Worm (Caenorhabditis elegans) whole organism, young adult: ENCODE measurements around the gene sra-39.

Source experiments
- B0019.2 ChIP-seq: fragments of 200-800 bp; sonication (Bioruptor generic); conservative IDR thresholded peaks from 2 replicates; pipeline ENCODE4 v1.3.6; 2022; ENCODE audit warnings: missing genetic modification reagents, missing genetic modification characterization, missing compliant biosample characterization
- C17E4.6 ChIP-seq: fragments of 200-800 bp; sonication (Bioruptor generic); IDR thresholded peaks from 2 replicates; pipeline ENCODE4 v1.3.6; 2022; ENCODE audit warnings: missing genetic modification reagents, missing genetic modification characterization, missing compliant biosample characterization
- F10E7.11 ChIP-seq: sonication (generic microtip); optimal IDR thresholded peaks from 2 replicates; lab custom pipeline; 2017; ENCODE audit warnings: mild to moderate bottlenecking, missing genetic modification characterization, moderate library complexity, missing compliant biosample characterization
- F22D6.2 ChIP-seq: sonication (generic microtip); optimal IDR thresholded peaks from 2 replicates; lab custom pipeline; 2016; ENCODE audit warnings: mild to moderate bottlenecking, missing genetic modification characterization, missing compliant biosample characterization
- F37B4.10 ChIP-seq: fragments of 200-800 bp; sonication (Bioruptor generic); IDR thresholded peaks from 2 replicates; pipeline ENCODE4 v1.3.6; 2022; ENCODE audit warnings: missing genetic modification characterization, missing compliant biosample characterization
- F39B2.1 ChIP-seq: fragments of 200-800 bp; sonication (Bioruptor generic); IDR thresholded peaks from 2 replicates; pipeline ENCODE4 v1.3.6; 2022; ENCODE audit warnings: missing genetic modification reagents, missing genetic modification characterization, missing compliant biosample characterization
- F49E8.2 ChIP-seq: sonication (generic microtip); optimal IDR thresholded peaks from 3 replicates; lab custom pipeline; 2017; ENCODE audit warnings: missing genetic modification characterization, mild to moderate bottlenecking, missing compliant biosample characterization, antibody characterized with exemption, moderate library complexity; ENCODE audit not compliant: insufficient read depth
- F57A8.1 ChIP-seq: fragments of 200-800 bp; sonication (Bioruptor generic); optimal IDR thresholded peaks from 2 replicates; lab custom pipeline; 2018; ENCODE audit warnings: mild to moderate bottlenecking, missing genetic modification characterization, moderate library complexity, missing compliant biosample characterization
- T07F8.4 ChIP-seq: sonication (generic microtip); optimal IDR thresholded peaks from 2 replicates; lab custom pipeline; 2016; ENCODE audit warnings: mild to moderate bottlenecking, missing genetic modification characterization, moderate library complexity, missing compliant biosample characterization
- ama-1 ChIP-seq, 3 experiments: fragments of 150-350 bp in 1 of 3; sonication (generic microtip) in 2 of 3; optimal IDR thresholded peaks; 2 replicates each; lab custom pipeline; 2014 to 2018; ENCODE audit warnings: missing biosample characterization in 2 of 3, missing genetic modification characterization in 2 of 3, missing genetic modification reagents in 2 of 3
- aptf-3 ChIP-seq: fragments of 200-800 bp; sonication (Bioruptor generic); IDR thresholded peaks from 2 replicates; pipeline ENCODE4 v1.3.6; 2022; ENCODE audit warnings: missing genetic modification characterization, missing compliant biosample characterization
- atf-7 ChIP-seq: sonication (generic microtip); optimal IDR thresholded peaks from 2 replicates; lab custom pipeline; 2017; ENCODE audit warnings: mild to moderate bottlenecking, missing genetic modification characterization, missing compliant biosample characterization
- attf-3 ChIP-seq: fragments of 200-800 bp; sonication (Bioruptor generic); conservative IDR thresholded peaks from 2 replicates; pipeline ENCODE4 v1.3.6; 2022; ENCODE audit warnings: missing genetic modification reagents, missing genetic modification characterization, missing compliant biosample characterization
- cebp-2 ChIP-seq: fragments of 200-800 bp; sonication (Bioruptor generic); IDR thresholded peaks from 2 replicates; pipeline ENCODE4 v1.3.6; 2022; ENCODE audit warnings: missing genetic modification characterization, missing compliant biosample characterization
- ceh-58 ChIP-seq: fragments of 200-800 bp; sonication (Bioruptor generic); IDR thresholded peaks from 2 replicates; pipeline ENCODE4 v1.3.6; 2022; ENCODE audit warnings: missing genetic modification characterization, missing compliant biosample characterization
- ceh-91 ChIP-seq: fragments of 200-800 bp; sonication (Bioruptor generic); IDR thresholded peaks from 2 replicates; pipeline ENCODE4 v1.3.6; 2022; ENCODE audit warnings: missing genetic modification reagents, missing genetic modification characterization, missing compliant biosample characterization
- dpff-1 ChIP-seq: sonication (generic microtip); optimal IDR thresholded peaks from 2 replicates; lab custom pipeline; 2017; ENCODE audit warnings: mild to moderate bottlenecking, missing genetic modification characterization, missing compliant biosample characterization
- efl-1 ChIP-seq: fragments of 150-350 bp; optimal IDR thresholded peaks from 2 replicates; lab custom pipeline; 2014; ENCODE audit warnings: missing biosample characterization, missing genetic modification reagents, missing genetic modification characterization
- ets-4 ChIP-seq: fragments of 200-800 bp; sonication (Bioruptor generic); optimal IDR thresholded peaks from 2 replicates; lab custom pipeline; 2018; ENCODE audit warnings: mild to moderate bottlenecking, missing genetic modification characterization, missing compliant biosample characterization
- him-1 ChIP-seq: sonication (generic microtip); optimal IDR thresholded peaks from 2 replicates; lab custom pipeline; 2016; ENCODE audit warnings: missing genotype, missing genetic modification reagents, missing genetic modification characterization, missing compliant biosample characterization
- hmg-1.2 ChIP-seq: fragments of 200-800 bp; sonication (Bioruptor generic); IDR thresholded peaks from 2 replicates; pipeline ENCODE4 v1.3.6; 2022; ENCODE audit warnings: missing genetic modification reagents, missing genetic modification characterization, missing compliant biosample characterization
- hmg-20 ChIP-seq: fragments of 200-800 bp; sonication (Bioruptor generic); IDR thresholded peaks from 2 replicates; pipeline ENCODE4 v1.3.6; 2022; ENCODE audit warnings: missing genetic modification reagents, missing genetic modification characterization, missing compliant biosample characterization
- lir-1 ChIP-seq: fragments of 200-800 bp; sonication (Bioruptor generic); conservative IDR thresholded peaks from 2 replicates; pipeline ENCODE4 v1.3.6; 2022; ENCODE audit warnings: missing genetic modification reagents, missing genetic modification characterization, missing compliant biosample characterization
- madf-10 ChIP-seq: sonication (generic microtip); optimal IDR thresholded peaks from 2 replicates; lab custom pipeline; 2016; ENCODE audit warnings: mild to moderate bottlenecking, missing genetic modification characterization, missing compliant biosample characterization
- mel-28 ChIP-seq: sonication (generic microtip); optimal IDR thresholded peaks from 2 replicates; lab custom pipeline; 2016; ENCODE audit warnings: borderline replicate concordance, mild to moderate bottlenecking, missing genetic modification characterization, missing compliant biosample characterization
- nfya-1 ChIP-seq: sonication (generic microtip); optimal IDR thresholded peaks from 2 replicates; lab custom pipeline; 2017; ENCODE audit warnings: antibody characterized with exemption, missing compliant biosample characterization, missing genetic modification characterization, borderline replicate concordance; ENCODE audit not compliant: insufficient read depth
- nhr-120 ChIP-seq: fragments of 200-800 bp; sonication (Bioruptor generic); IDR thresholded peaks from 2 replicates; pipeline ENCODE4 v1.3.6; 2022; ENCODE audit warnings: missing genetic modification characterization, missing compliant biosample characterization
- nhr-179 ChIP-seq: sonication (generic microtip); optimal IDR thresholded peaks from 2 replicates; lab custom pipeline; 2016; ENCODE audit warnings: mild to moderate bottlenecking, missing genetic modification characterization, missing compliant biosample characterization
- nhr-90 ChIP-seq: sonication (generic microtip); optimal IDR thresholded peaks from 2 replicates; lab custom pipeline; 2016; ENCODE audit warnings: missing genotype, mild to moderate bottlenecking, missing genetic modification characterization, missing compliant biosample characterization
- pbrm-1 ChIP-seq: fragments of 200-800 bp; sonication (Bioruptor generic); IDR thresholded peaks from 2 replicates; pipeline ENCODE4 v1.3.6; 2022; ENCODE audit warnings: missing genetic modification reagents, missing genetic modification characterization, missing compliant biosample characterization
- rcor-1 ChIP-seq: fragments of 200-800 bp; sonication (Bioruptor generic); IDR thresholded peaks from 2 replicates; pipeline ENCODE4 v1.3.6; 2022; ENCODE audit warnings: missing genetic modification reagents, missing genetic modification characterization, missing compliant biosample characterization
- rec-8 ChIP-seq, 2 experiments: sonication (generic microtip); optimal IDR thresholded peaks; 2 replicates each; lab custom pipeline; 2016; ENCODE audit warnings: mild to moderate bottlenecking in 2 of 2, missing genetic modification characterization in 2 of 2, missing genetic modification reagents in 2 of 2, missing genotype in 2 of 2, missing biosample characterization in 1 of 2, missing compliant biosample characterization in 1 of 2, moderate library complexity in 1 of 2
- snpc-1.1 ChIP-seq: sonication (generic microtip); optimal IDR thresholded peaks from 2 replicates; lab custom pipeline; 2017; ENCODE audit warnings: missing genetic modification characterization, mild to moderate bottlenecking, missing compliant biosample characterization, antibody characterized with exemption, moderate library complexity, missing genotype, missing genetic modification reagents; ENCODE audit not compliant: insufficient read depth
- snpc-1.3 ChIP-seq: sonication (generic microtip); optimal IDR thresholded peaks from 2 replicates; lab custom pipeline; 2017; ENCODE audit warnings: missing genetic modification characterization, mild to moderate bottlenecking, missing compliant biosample characterization, antibody characterized with exemption, moderate library complexity, missing genotype, missing genetic modification reagents; ENCODE audit not compliant: insufficient read depth
- snpc-3.4 ChIP-seq: sonication (generic microtip); optimal IDR thresholded peaks from 2 replicates; lab custom pipeline; 2017; ENCODE audit warnings: missing genetic modification characterization, mild to moderate bottlenecking, missing compliant biosample characterization, antibody characterized with exemption, moderate library complexity, missing genotype, missing genetic modification reagents
- tbp1 ChIP-seq: fragments of 200-800 bp; sonication (Bioruptor generic); optimal IDR thresholded peaks from 2 replicates; lab custom pipeline; 2018; ENCODE audit warnings: mild to moderate bottlenecking, missing genetic modification characterization, missing compliant biosample characterization
- unc-62 ChIP-seq: fragments of 150-350 bp; optimal IDR thresholded peaks from 2 replicates; lab custom pipeline; 2014; ENCODE audit warnings: missing biosample characterization, missing genetic modification reagents, missing genetic modification characterization
- ztf-18 ChIP-seq: sonication (generic microtip); optimal IDR thresholded peaks from 2 replicates; lab custom pipeline; 2016; ENCODE audit warnings: missing genotype, mild to moderate bottlenecking, missing genetic modification characterization, missing compliant biosample characterization
- ztf-22 ChIP-seq: fragments of 200-800 bp; sonication (Bioruptor generic); optimal IDR thresholded peaks from 2 replicates; lab custom pipeline; 2018; ENCODE audit warnings: mild to moderate bottlenecking, missing genetic modification characterization, moderate library complexity, missing compliant biosample characterization
- ztf-25 ChIP-seq: fragments of 200-800 bp; sonication (Bioruptor generic); IDR thresholded peaks from 2 replicates; pipeline ENCODE4 v1.3.6; 2022; ENCODE audit warnings: missing genetic modification reagents, missing genetic modification characterization, missing compliant biosample characterization

Gene sra-39

DNA sequence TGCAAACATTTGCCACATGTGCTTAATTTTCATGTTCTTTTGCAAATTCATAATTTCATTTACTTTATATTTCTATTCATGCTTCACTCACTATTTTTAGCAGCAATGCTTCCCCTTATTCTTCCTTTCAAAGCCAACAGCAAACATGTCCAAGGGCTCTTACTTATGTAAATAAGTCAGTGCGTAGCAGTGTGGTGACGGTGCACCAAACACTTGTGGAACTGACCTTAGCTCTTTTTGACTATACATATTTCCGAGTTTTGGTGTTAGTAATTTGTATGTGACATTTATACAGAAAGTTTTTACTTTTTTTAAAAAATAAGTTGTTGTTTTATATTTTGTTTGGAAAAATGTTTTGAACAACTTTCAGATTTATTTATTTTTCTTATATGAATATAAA lies 41.9 kb upstream of the sra-39 start:
- no peak for TF ChIP-seq rec-8 (tag; optimal IDR thresholded peaks at IDR 0.05; lab: Kevin White, UChicago)
- TF ChIP-seq atf-7: no peak
- TF ChIP-seq aptf-3: no peak

DNA sequence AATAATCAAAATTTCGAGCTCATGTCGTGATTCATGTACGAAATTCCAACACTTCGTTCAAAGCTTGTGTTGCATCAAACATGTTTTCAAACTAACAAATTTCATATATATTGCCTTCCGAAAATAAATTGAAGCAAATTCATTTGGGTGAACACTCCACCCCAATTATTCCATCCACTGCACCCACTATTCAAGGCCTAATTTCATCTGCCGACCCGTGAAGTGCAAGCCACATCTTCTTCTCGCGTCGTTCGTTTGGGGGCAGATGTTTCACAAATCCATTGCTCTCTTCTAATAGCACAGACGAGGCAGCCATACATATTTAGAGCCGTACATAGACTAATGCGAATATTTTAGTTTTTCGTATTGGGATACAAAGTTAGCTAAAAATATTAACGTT lies 41.0 kb upstream of the sra-39 start:
- TF ChIP-seq F57A8.1 (no peak), nhr-120 (GFP tag; lab: Robert Waterston, UW) (no peak), F10E7.11 (tag; lab: Kevin White, UChicago) (no peak), ceh-91 (GFP tag; lab: Robert Waterston, UW) (no peak), F22D6.2 (no peak), ztf-25 (GFP tag; lab: Robert Waterston, UW) (no peak), F37B4.10 (GFP tag; lab: Robert Waterston, UW) (no peak), rcor-1 (GFP tag; lab: Robert Waterston, UW) (no peak), dpff-1 (tag; lab: Kevin White, UChicago) (no peak)

DNA sequence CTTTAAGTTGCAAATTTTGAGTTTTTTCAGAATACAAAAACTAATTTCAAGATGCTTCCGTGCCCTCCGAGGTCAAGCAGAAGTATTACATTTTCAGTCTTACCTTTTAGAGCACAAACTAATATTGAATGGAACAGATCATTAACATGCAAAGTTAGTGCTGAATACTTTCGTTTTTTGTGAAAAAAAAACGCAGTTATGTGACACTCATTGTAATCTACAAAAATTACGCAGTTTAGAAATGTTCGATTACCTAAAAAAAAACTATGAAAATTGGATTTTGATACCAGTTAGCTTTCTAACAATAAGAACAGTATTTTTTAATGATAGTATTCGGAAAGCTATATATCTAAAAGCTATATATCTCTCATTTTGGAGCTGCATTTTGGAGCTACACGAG lies 38.6 kb upstream of the sra-39 start:
- TF ChIP-seq hmg-20 (GFP tag; lab: Robert Waterston, UW) (no peak), F49E8.2 (tag; lab: Kevin White, UChicago) (no peak), nhr-90 (tag; lab: Kevin White, UChicago) (no peak), ets-4 (GFP tag; lab: Kevin White, UChicago) (no peak), unc-62 (no peak), ztf-22 (GFP tag; lab: Kevin White, UChicago) (no peak)

DNA sequence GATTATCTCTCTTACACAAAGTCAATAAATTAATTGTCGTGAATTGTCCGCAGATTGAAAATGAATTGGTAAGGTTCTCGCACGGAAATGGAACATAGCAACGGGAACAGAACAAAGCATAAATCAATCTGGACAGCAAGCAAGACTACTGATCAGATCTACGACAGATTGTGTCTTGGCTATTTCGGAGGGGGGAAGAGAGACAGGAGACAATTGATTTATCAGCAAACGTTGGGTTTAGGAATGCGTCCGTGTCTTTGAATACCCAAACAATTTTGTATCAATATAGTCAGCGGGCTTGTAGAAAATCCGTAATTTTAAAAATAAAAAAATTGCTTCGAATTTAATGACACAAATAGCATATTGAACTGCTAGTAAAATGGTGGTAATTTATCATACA lies 38.1 kb upstream of the sra-39 start:
- no peak for TF ChIP-seq mel-28 (tag; lab: Kevin White, UChicago)
- no peak for TF ChIP-seq pbrm-1 (GFP tag; lab: Robert Waterston, UW)
- TF ChIP-seq snpc-1.1 (tag; lab: Kevin White, UChicago): no peak
- no peak for TF ChIP-seq T07F8.4 (tag; lab: Kevin White, UChicago)
- TF ChIP-seq nfya-1 (tag; lab: Kevin White, UChicago): no peak
- TF ChIP-seq unc-62: no peak
- peak; percentile 36 for TF ChIP-seq ama-1 (optimal IDR thresholded peaks at IDR 0.05; lab: Kevin White, UChicago)
- TF ChIP-seq ama-1 (GFP tag; optimal IDR thresholded peaks at IDR 0.05; lab: Kevin White, UChicago): no peak

DNA sequence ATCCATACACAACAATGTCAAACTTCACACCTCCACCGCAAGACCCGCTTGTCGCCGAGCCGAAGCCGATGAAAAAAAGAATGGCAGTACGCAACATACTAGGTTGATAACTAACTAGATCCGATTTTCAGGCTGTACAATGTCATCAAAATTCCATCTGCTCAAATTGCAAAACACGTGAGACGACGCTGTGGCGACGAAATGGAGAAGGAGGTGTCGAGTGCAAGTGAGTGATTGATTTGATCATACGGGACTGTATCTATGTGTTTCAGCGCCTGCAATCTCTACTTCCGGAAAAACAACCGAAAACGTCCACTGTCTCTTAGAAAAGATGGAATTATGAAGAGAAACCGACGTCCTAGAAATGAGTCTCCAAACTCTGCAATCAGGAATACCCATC lies 37.1 kb upstream of the sra-39 start:
- TF ChIP-seq cebp-2 (GFP tag; lab: Robert Waterston, UW) (no peak), snpc-3.4 (tag; lab: Kevin White, UChicago) (no peak), ceh-58 (GFP tag; lab: Robert Waterston, UW) (0 out of 2 replicates have a peak, but pooled peaks have one; percentile 44), nhr-179 (tag; lab: Kevin White, UChicago) (no peak), tbp1 (GFP tag; lab: Kevin White, UChicago) (no peak), efl-1 (GFP tag; lab: Kevin White, UChicago) (no peak)

DNA sequence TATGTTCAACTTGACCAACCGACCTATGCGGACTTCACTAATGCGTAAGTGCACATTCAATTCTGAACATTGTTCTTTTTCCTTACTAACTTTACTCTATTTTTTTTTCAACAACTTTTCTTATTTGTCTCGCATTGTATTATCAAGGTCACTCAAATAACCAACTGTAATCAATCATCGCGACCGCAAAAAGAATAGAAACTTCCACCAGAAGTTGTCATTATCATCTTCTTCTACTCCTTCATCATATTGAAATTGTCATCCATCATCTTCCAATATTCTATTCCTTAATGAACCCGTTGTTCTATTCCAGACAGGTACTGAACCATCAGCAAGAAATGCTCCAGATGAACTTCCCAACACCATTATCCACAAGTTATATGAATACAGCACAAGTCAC lies 36.2 kb upstream of the sra-39 start:
- no peak for TF ChIP-seq ztf-25 (GFP tag; lab: Robert Waterston, UW)
- no peak for TF ChIP-seq hmg-1.2
- TF ChIP-seq attf-3 (GFP tag; lab: Robert Waterston, UW): no peak
- no peak for TF ChIP-seq B0019.2
- TF ChIP-seq C17E4.6 (GFP tag; lab: Robert Waterston, UW): no peak
- TF ChIP-seq lir-1 (GFP tag; lab: Robert Waterston, UW): no peak
- TF ChIP-seq F57A8.1: no peak
- TF ChIP-seq madf-10 (tag; lab: Kevin White, UChicago): no peak
- no peak for TF ChIP-seq F39B2.1 (GFP tag; lab: Robert Waterston, UW)
- TF ChIP-seq ceh-91 (GFP tag; lab: Robert Waterston, UW): no peak
- no peak for TF ChIP-seq ztf-18 (tag; lab: Kevin White, UChicago)
- no peak for TF ChIP-seq him-1 (tag; lab: Kevin White, UChicago)
- no peak for TF ChIP-seq snpc-1.3 (tag; lab: Kevin White, UChicago)
